Fruit fly (Drosophila melanogaster): ENCODE results near the gene CG6048.

DNA sequence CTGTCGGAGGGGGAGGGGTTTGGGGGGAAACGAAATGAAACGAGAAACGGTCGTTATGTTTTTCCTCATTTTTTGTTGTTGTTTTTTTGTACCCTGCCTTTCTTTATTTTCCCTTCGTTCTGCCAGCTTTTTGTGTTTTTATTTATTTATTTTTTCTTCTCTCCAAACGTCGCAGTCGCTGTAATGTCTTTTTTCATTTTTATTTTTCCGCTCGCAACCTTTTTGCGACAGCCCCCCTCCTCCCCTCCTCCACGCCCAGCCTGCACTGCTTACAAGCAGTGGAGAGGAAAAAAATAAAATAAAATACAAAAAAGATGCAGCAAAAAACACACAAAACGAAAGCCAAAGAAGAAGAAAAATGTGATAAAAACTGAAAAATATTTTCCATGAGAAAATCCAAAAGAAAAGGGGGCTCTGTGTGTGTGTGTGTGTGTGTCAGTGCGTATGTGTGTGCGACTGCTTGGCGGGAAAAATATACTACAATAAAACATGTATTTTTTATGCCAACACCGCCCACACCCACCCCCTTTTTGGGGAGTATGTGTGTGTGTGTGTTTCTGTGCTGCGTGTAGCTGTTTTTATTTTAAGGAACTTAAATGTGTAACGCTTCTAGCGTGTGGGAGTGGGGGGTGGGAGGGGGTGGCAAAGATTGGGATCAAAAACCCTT, 17.2 kb upstream of the CG6048 start:
- TF ChIP-seq rn (GFP tag; IDR thresholded peaks at IDR 0.05) = peak; percentile 75
- peak; percentile 88 for TF ChIP-seq fd96Ca (GFP tag; IDR thresholded peaks at IDR 0.05)
- TF ChIP-seq CG32121 (GFP tag; IDR thresholded peaks at IDR 0.05) = peak; percentile 80
- TF ChIP-seq Ets98B (GFP tag; IDR thresholded peaks at IDR 0.05) = peak; percentile 77
- TF ChIP-seq CG10348 (GFP tag; IDR thresholded peaks at IDR 0.05) = no peak
- TF ChIP-seq EcR (GFP tag; optimal IDR thresholded peaks at IDR 0.05) = no peak
- TF ChIP-seq Snoo (tag; optimal IDR thresholded peaks at IDR 0.05) = peak; percentile 60
- TF ChIP-seq CG9948 (tag; optimal IDR thresholded peaks at IDR 0.05) = peak; percentile 77
- peak; percentile 82 for TF ChIP-seq CG13204 (GFP tag; optimal IDR thresholded peaks at IDR 0.05)
- TF ChIP-seq CG14655 (GFP tag; optimal IDR thresholded peaks at IDR 0.05) = peak; percentile 83
- TF ChIP-seq CG4496 (GFP tag; IDR thresholded peaks at IDR 0.05) = peak; percentile 84
- TF ChIP-seq CG8159 (tag; optimal IDR thresholded peaks at IDR 0.05) = peak; percentile 83
- peak; percentile 88 for TF ChIP-seq CG15710 (tag; optimal IDR thresholded peaks at IDR 0.05)
- peak; percentile 76 for TF ChIP-seq Pif1B (GFP tag; optimal IDR thresholded peaks at IDR 0.05)

All from whole organism, pupa.